Worm (Caenorhabditis elegans): Measurements from ENCODE around the gene C07C7.1.

DNA sequence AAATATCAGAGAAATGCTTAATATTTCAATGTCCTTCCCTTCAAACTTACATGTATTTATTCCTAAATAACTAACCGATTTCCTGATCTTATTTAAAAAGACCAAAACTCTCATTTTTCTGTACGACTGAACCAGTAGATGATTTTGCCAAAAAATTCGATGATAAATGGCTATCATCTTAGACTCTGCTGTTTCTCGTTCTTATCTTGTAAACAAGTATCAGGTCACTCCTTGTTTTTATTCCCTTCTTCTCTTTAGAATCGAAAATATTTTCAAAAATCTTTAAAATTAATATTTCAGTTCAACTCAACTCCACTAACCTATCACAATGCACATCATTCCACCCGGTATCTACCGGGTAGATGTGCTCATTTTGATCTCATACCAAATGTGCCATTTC is 32.8 kb downstream of the C07C7.1 start, which contains the start of gene C46C2.2:
- no peak for TF ChIP-seq cey-2 (tag; optimal IDR thresholded peaks at IDR 0.05; ENCODE audit: borderline replicate concordance, insufficient read depth)
- TF ChIP-seq lin-15B (tag; optimal IDR thresholded peaks at IDR 0.05), result no peak

Measured in whole organism, L4 larva.